Fruit fly (Drosophila melanogaster) S2 (cell line): Measurements from ENCODE around the gene CG13982.

Source experiments
- CG8478 ChIP-seq: fragments of >200 bp; optimal IDR thresholded peaks from 2 replicates; lab custom pipeline; 2018
- CTCF ChIP-seq, 2 experiments: fragments of >200 bp; optimal IDR thresholded peaks; 2 replicates each; lab custom pipeline; 2018

Gene CG13982

DNA sequence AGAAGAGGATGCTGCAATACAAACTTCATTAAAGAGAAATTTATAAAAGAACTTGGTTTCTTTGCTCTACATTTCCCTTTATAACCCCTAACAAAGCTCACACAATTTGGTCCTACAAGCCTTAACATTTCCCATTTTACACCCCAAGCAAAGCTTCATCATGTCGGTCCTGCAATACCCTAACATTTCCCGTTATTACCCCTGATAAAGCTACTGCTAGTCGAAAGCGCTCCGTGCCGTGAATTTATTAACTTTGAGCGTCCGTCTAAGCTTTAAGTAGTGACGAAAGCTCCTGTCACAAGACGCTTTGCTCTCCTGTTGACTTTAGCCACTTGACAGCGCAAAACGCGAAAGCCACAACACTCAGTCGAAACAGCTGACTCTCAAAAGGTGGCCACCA is at the start of gene CG13982:
CG13982 (plus strand) TSS at position 363 of the 400 bp plus-strand sequence.
- TF ChIP-seq CG8478 (lab: Kevin White, UChicago) (no peak), CTCF (optimal IDR thresholded peaks at IDR 0.05; lab: Kevin White, UChicago) (no peak)

dm6 chr2L:6366924-6367323 is 45.2 kb upstream of the CG13982 start:
- TF ChIP-seq CG8478 (lab: Kevin White, UChicago) (no peak), CTCF (optimal IDR thresholded peaks at IDR 0.05; lab: Kevin White, UChicago) (no peak)

dm6 chr2L:6367478-6367932 is 44.6 kb upstream of the CG13982 start, which contains the start of gene Nepl4:
Gene Nepl4, plus strand, starts transcription at chr2L:6367882.
- no peak for TF ChIP-seq CG8478 (lab: Kevin White, UChicago)
- no peak for TF ChIP-seq CTCF (optimal IDR thresholded peaks at IDR 0.05; lab: Kevin White, UChicago)

DNA sequence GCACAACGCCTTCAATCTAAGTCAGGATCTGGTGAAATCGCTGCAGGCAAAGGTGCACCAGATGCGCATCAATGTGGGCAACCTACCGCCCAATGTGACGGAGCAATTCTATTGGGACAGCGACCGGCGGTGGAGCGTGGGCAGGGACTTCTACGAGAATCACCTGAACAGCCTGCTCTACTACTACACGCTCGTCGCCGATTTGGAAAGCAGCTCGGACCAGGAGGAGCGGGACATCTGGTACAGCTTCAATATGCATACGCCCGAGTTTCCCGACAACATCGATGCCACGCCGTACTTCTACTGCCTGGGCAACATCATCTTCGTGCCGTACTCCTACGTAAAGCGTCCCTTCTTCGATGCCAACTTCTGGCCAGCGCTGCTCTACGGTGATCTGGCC is 42.8 kb upstream of the CG13982 start:
- TF ChIP-seq CTCF (optimal IDR thresholded peaks at IDR 0.05; lab: Kevin White, UChicago) = no peak
- no peak for TF ChIP-seq CG8478 (lab: Kevin White, UChicago)

DNA sequence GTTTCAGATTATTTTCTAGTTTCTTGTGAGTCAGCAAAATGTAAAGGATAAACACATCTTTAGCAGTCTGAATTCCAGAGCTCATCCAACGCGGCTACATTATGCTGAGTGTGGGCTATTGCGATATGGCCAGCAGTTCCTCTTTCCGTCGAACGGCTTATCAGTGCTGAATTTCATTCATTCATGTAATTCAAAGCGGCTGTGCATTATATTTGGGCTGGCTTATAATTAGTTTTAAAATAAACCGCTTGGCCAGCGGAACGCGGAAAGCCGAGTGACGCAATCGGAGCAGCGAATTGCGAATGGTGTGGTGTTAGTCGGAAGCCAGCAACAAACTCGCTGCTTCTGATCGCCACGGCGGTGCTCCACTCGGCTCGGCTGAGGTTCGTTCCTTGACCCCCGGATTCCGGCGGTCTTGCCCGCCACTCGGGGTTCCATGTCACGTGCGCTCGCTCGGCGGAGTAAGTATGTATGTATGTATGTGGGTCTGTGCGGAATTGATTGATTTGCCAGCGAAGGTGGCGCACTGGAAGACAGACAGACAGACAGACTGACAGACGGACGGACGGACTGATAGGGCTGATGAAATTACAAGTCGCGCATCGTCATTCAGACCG is 41.0 kb upstream of the CG13982 start:
- TF ChIP-seq CTCF (optimal IDR thresholded peaks at IDR 0.05; lab: Kevin White, UChicago) = no peak
- TF ChIP-seq CG8478 (lab: Kevin White, UChicago) = no peak

dm6 chr2L:6372088-6372487 is 40.0 kb upstream of the CG13982 start, which contains the start of gene slam:
Gene slam, plus strand, starts transcription at chr2L:6372388.
- TF ChIP-seq CG8478 (lab: Kevin White, UChicago) (no peak), CTCF (optimal IDR thresholded peaks at IDR 0.05; lab: Kevin White, UChicago) (no peak)

- TF ChIP-seq CTCF (optimal IDR thresholded peaks at IDR 0.05; lab: Kevin White, UChicago) (no peak), CG8478 (lab: Kevin White, UChicago) (no peak)
Observed at dm6 chr2L:6373141-6373540, 39.0 kb upstream of the CG13982 start.

DNA sequence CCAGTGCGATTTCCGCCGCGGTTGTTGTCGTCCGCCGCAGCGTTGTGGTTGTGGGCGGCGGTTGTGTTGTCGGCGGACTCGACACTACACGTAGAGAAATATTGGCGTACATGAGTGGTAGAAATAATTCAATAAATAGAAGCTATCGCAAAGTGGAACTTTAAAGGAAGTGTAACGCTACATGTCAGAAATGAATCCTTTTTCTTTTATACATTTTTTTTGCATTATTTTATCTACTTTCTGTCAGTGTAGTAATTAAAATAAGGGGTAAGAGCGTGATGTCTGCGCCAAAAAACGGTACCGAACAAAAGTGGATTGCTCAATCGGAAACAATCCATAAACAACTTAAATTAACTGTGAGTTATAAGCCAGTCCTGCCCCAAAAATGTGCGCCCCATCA is 32.9 kb upstream of the CG13982 start:
- TF ChIP-seq CTCF (optimal IDR thresholded peaks at IDR 0.05; lab: Kevin White, UChicago) (no peak), CG8478 (lab: Kevin White, UChicago) (no peak)

- no peak for TF ChIP-seq CTCF (optimal IDR thresholded peaks at IDR 0.05; lab: Kevin White, UChicago)
- no peak for TF ChIP-seq CG8478 (lab: Kevin White, UChicago)
Observed at dm6 chr2L:6380966-6381365, 31.1 kb upstream of the CG13982 start, which contains the start of gene Nepl5. Gene Nepl5, plus strand, starts transcription at chr2L:6381266.

- TF ChIP-seq CG8478 (lab: Kevin White, UChicago) = no peak
- no peak for TF ChIP-seq CTCF (optimal IDR thresholded peaks at IDR 0.05; lab: Kevin White, UChicago)
Observed at dm6 chr2L:6385409-6385808, 26.7 kb upstream of the CG13982 start, which contains the start of gene Nepl6. Gene Nepl6, minus strand, starts transcription at chr2L:6385512.

DNA sequence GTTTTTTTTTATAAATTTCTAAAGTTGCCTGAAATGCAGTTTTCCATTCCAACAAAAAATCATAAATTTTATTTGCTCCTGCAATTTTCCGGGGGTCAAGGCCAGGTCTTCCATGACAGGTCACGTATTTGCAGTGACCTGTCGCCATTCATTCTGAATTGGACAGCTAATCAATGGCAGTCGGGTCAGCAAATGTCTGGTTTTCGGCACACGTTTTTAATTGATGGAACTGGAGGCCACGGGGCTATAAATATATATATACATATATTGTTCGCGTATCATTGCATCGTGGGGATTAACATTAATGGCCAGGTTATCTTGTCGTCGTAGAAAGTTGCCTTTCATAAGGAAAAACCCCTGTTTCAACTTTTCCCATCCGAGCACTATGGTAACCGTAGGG is 25.0 kb upstream of the CG13982 start:
- no peak for TF ChIP-seq CTCF (optimal IDR thresholded peaks at IDR 0.05; lab: Kevin White, UChicago)
- no peak for TF ChIP-seq CG8478 (lab: Kevin White, UChicago)

DNA sequence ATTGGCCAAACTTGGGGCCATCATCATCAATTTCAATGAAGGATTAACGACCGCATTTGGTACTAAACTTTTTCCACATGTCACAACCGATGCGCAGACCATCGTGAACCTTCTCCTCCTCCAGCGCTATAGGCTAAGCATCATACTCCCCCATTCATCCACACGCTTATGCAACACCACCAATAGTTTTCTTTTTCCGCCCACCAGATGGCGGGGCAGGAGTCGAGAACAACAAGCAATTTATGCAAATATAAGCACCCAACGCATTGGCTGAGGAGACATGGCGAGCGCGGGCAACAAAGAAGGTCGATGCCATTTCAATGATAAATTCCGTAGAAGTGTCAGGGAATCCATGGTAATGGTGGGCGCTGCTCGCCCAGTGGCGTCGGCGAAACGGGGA is 20.6 kb upstream of the CG13982 start:
- no peak for TF ChIP-seq CG8478 (lab: Kevin White, UChicago)
- TF ChIP-seq CTCF (optimal IDR thresholded peaks at IDR 0.05; lab: Kevin White, UChicago) = peak; percentile 52 to 56

DNA sequence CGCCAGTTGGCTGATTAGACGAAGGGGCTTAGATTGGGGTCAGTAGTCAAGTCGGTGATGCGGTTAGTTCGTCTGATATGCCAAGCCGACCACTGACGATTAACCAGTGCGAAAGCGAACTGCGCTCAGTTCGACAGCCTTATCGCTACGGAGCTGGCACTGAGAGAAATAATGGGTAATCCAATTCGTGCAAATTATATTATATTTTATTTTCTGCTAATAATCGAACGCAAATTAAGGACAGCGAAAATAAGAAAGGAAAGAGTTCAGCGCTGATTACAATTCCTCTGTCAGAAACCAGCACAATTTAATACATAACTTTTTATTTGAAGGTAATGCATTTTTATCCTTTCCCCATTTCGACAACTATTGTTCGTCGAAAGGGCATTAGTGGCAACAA is 15.0 kb upstream of the CG13982 start, which contains the start of gene CG42369:
CG42369 (minus strand) TSS at position 101 of the 400 bp plus-strand sequence.
- TF ChIP-seq CG8478 (lab: Kevin White, UChicago) (no peak), CTCF (optimal IDR thresholded peaks at IDR 0.05; lab: Kevin White, UChicago) (no peak)

DNA sequence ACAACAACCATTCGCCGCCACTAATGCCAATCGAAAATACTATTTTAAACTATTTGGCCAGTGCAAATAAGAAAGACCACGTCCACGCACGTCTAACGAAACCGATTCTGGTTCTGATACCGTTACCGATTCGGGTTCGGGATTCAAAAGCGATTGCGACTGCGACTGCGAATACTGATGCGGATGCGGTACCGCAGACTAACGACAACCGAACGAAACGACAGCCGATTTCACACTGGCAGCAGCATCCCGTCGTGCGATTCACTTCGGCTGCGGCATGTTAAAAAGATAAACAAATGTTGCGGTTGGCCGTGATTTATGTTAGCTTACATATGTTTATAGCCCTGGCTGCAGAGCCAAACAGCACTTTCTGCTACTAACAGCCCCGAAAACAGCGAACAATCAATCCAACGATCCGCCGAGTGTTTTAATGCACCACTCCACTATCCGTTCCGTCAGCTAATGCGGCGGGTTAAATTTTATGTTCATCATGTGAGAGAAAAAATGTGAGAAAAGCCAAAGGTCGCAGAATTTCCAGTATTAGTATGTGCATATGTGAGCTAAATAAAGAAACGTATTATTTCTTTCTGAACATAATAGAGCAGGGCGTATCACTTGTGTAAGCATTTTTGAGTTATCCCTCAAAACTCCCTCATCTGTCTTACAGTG is 892 bp upstream of the CG13982 start, which contains the start of gene DIP-epsilon:
DIP-epsilon (minus strand) TSS at position 238 of the 669 bp plus-strand sequence.
- TF ChIP-seq CG8478 (lab: Kevin White, UChicago) = no peak
- TF ChIP-seq CTCF (optimal IDR thresholded peaks at IDR 0.05; lab: Kevin White, UChicago) = no peak

DNA sequence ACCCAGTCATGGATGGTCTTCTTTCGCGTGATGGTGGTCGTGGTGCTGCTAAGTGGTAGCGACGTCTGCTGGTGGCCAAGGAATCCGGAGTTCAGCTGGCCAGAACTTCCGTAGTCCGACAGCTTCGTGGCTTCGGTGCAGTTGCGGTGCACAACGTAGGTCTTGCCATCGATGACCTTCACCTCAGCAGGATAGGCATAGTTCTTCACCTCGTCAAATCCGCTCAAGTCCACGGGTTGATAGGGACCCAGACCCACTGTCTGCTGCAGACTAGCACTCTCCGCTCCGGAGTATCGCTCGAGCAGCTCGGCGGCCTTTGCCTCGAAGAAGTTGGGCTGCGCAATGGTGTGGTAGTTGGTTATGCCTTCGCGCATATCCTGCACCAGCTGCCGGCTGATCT is 9.4 kb downstream of the CG13982 start:
- TF ChIP-seq CTCF (optimal IDR thresholded peaks at IDR 0.05; lab: Kevin White, UChicago) (no peak), CG8478 (lab: Kevin White, UChicago) (no peak)
